Worm (Caenorhabditis elegans) whole organism, midembryonic: ENCODE results near the gene gcy-25.
A peak's percentile ranks its signal among the peaks of the same experiment; 100 is the strongest.

ENCODE experiments used
- T22C8.4 ChIP-seq: fragments of 200-800 bp; sonication (Bioruptor generic); IDR thresholded peaks from 2 replicates; pipeline ENCODE4 v1.3.6; 2022; ENCODE audit warnings: missing genetic modification characterization, missing compliant biosample characterization
- cog-1 ChIP-seq: sonication (generic microtip); optimal IDR thresholded peaks from 2 replicates; lab custom pipeline; 2016; ENCODE audit warnings: missing genetic modification characterization, missing compliant biosample characterization
- flt-1 ChIP-seq: fragments of 200-800 bp; sonication (Bioruptor generic); IDR thresholded peaks from 2 replicates; pipeline ENCODE4 v1.3.6; 2022; ENCODE audit warnings: missing genetic modification characterization, missing compliant biosample characterization
- klf-2 ChIP-seq: fragments of 200-800 bp; sonication (Bioruptor generic); conservative IDR thresholded peaks from 2 replicates; pipeline ENCODE4 v1.3.6; 2022; ENCODE audit warnings: missing genetic modification reagents, missing genetic modification characterization, missing compliant biosample characterization
- med-1 ChIP-seq: sonication (generic microtip); optimal IDR thresholded peaks from 2 replicates; lab custom pipeline; 2017; ENCODE audit warnings: missing genetic modification characterization, mild to moderate bottlenecking, missing compliant biosample characterization, antibody characterized with exemption, missing genetic modification reagents; ENCODE audit not compliant: insufficient read depth
- ref-1 ChIP-seq: fragments of 200-800 bp; sonication (Bioruptor generic); conservative IDR thresholded peaks from 2 replicates; pipeline ENCODE4 v1.3.6; 2022; ENCODE audit warnings: missing genetic modification reagents, missing genetic modification characterization, missing compliant biosample characterization
- tab-1 ChIP-seq: fragments of 200-800 bp; sonication (Bioruptor generic); IDR thresholded peaks from 2 replicates; pipeline ENCODE4 v1.3.6; 2022; ENCODE audit warnings: missing genetic modification characterization, missing compliant biosample characterization
- ztf-23 ChIP-seq: fragments of 200-800 bp; sonication (Bioruptor generic); IDR thresholded peaks from 2 replicates; pipeline ENCODE4 v1.3.6; 2022; ENCODE audit warnings: missing genetic modification reagents, missing genetic modification characterization, missing compliant biosample characterization
- ztf-29 ChIP-seq: fragments of 200-800 bp; sonication (Bioruptor generic); IDR thresholded peaks from 2 replicates; pipeline ENCODE4 v1.3.6; 2022; ENCODE audit warnings: missing genetic modification reagents, missing genetic modification characterization, missing compliant biosample characterization

Gene gcy-25

DNA sequence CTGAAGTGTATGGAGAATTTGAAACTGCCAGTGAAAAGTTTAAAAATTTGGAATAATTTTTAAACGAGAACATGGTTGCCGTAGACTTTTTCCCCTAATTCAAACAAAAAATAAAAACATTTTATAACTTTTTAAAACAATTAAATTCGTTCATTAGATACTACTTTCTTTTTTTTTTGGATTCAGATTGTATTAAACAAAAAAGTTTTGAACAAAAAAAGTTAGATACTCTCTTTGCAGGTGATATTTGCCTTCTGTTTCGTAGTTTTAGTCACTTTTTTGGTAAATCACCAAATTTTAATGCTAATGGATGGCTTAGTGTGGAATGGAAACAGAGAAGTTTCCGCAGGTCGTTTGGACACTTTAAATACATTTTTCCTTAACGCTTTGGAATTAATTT lies 2.4 kb upstream of the gcy-25 start, which contains the start of gene Y105C5B.1:
Y105C5B.1 (plus strand) TSS at position 301 of the 400 bp plus-strand sequence.
- TF ChIP-seq klf-2 (GFP tag; lab: Robert Waterston, UW): no peak
- TF ChIP-seq med-1 (GFP tag; lab: Kevin White, UChicago): no peak
- TF ChIP-seq T22C8.4 (GFP tag; lab: Robert Waterston, UW): no peak
- no peak for TF ChIP-seq flt-1 (GFP tag; lab: Robert Waterston, UW)
- no peak for TF ChIP-seq tab-1
- no peak for TF ChIP-seq ref-1 (GFP tag; lab: Robert Waterston, UW)
- TF ChIP-seq ztf-23: no peak
- no peak for TF ChIP-seq cog-1
- no peak for TF ChIP-seq ztf-29

ce11 chrIV:15878262-15878661 lies 5.5 kb downstream of the gcy-25 start:
- TF ChIP-seq cog-1: no peak
- no peak for TF ChIP-seq med-1 (GFP tag; lab: Kevin White, UChicago)
- no peak for TF ChIP-seq klf-2 (GFP tag; lab: Robert Waterston, UW)
- no peak for TF ChIP-seq tab-1
- no peak for TF ChIP-seq T22C8.4 (GFP tag; lab: Robert Waterston, UW)
- no peak for TF ChIP-seq ref-1 (GFP tag; lab: Robert Waterston, UW)
- TF ChIP-seq ztf-29: no peak
- no peak for TF ChIP-seq flt-1 (GFP tag; lab: Robert Waterston, UW)
- TF ChIP-seq ztf-23: no peak

ce11 chrIV:15880114-15880513 lies 7.4 kb downstream of the gcy-25 start:
- TF ChIP-seq ztf-29 (no peak), T22C8.4 (GFP tag; lab: Robert Waterston, UW) (no peak), ref-1 (GFP tag; lab: Robert Waterston, UW) (no peak), med-1 (GFP tag; lab: Kevin White, UChicago) (no peak), flt-1 (GFP tag; lab: Robert Waterston, UW) (no peak), klf-2 (GFP tag; lab: Robert Waterston, UW) (no peak), ztf-23 (no peak), cog-1 (no peak), tab-1 (no peak)

DNA sequence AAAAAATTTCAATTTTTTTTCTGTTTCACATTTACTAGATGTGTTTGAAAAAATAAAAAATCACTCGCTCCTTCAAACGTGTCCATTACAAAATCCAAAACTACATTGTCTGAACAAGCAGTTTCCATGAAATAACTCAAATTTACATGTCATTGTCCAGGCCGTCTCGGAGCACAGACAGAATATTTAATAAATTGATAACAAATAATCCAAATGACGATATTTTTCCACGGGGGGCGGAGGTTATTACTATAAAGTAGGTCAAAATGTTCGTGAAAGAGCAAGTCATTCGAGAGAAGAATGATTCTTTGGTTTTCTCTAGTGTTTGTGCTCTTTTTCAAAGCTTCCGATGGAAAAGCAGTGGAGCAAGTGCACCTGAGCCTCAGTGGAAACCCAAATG lies 11.2 kb downstream of the gcy-25 start, which contains the start of gene Y105C5B.3:
Y105C5B.3 (plus strand) TSS at position 301 of the 400 bp plus-strand sequence.
- TF ChIP-seq ztf-23: no peak
- TF ChIP-seq ref-1 (GFP tag; lab: Robert Waterston, UW): no peak
- no peak for TF ChIP-seq klf-2 (GFP tag; lab: Robert Waterston, UW)
- TF ChIP-seq T22C8.4 (GFP tag; lab: Robert Waterston, UW): no peak
- no peak for TF ChIP-seq tab-1
- no peak for TF ChIP-seq flt-1 (GFP tag; lab: Robert Waterston, UW)
- no peak for TF ChIP-seq med-1 (GFP tag; lab: Kevin White, UChicago)
- no peak for TF ChIP-seq cog-1

DNA sequence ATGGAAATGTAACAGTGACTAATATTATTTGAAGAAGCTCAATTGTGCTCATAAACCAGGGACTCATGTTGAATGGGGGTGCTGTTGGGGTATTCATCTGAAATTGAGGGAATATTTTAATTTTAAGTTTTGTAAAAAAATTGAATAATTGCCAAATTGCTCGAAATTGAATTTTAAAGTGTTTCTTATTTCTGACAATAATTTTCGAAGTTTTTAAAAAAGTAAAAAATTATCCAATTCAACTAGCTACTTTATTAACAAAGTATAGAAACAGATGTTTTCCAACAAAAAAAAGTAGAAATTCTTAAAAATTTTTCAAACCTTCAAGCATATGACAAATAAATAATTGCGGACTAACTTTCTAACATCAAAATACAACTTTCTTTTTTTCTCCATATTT lies 21.4 kb downstream of the gcy-25 start, which contains the start of gene srv-14:
srv-14 (minus strand) TSS at position 101 of the 400 bp plus-strand sequence.
- no peak for TF ChIP-seq tab-1
- TF ChIP-seq cog-1: no peak
- no peak for TF ChIP-seq T22C8.4 (GFP tag; lab: Robert Waterston, UW)
- TF ChIP-seq ztf-29: no peak
- no peak for TF ChIP-seq ztf-23
- no peak for TF ChIP-seq med-1 (GFP tag; lab: Kevin White, UChicago)
- TF ChIP-seq klf-2 (GFP tag; lab: Robert Waterston, UW): no peak
- no peak for TF ChIP-seq flt-1 (GFP tag; lab: Robert Waterston, UW)
- TF ChIP-seq ref-1 (GFP tag; lab: Robert Waterston, UW): no peak

DNA sequence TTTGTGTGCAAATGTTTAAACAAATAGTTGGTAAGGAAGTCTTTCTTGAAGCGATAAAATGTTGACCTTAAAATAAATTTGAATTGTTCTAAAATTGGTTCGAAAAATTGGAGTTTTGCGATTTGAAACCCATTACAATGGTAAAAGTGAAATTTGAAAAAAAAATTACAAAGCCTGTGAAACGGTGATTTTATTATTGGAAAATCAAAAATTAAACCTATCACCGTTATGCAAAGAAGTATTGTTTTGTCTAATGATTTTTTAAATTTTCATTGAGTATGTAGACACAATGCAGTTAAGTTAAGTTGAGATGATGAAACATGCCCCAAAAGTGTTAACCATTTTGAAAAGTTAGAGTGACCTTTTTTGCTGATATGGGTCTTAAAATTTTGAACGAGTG lies 22.1 kb downstream of the gcy-25 start:
- TF ChIP-seq ztf-29 (no peak), cog-1 (no peak), tab-1 (no peak), ref-1 (GFP tag; lab: Robert Waterston, UW) (no peak), med-1 (GFP tag; lab: Kevin White, UChicago) (no peak), T22C8.4 (GFP tag; lab: Robert Waterston, UW) (no peak), ztf-23 (no peak), flt-1 (GFP tag; lab: Robert Waterston, UW) (no peak), klf-2 (GFP tag; lab: Robert Waterston, UW) (no peak)

- peak; percentile 74 for TF ChIP-seq ref-1 (GFP tag; lab: Robert Waterston, UW)
- peak; percentile 71; the same call in 1 of the 2 replicates for TF ChIP-seq ztf-23
- TF ChIP-seq flt-1 (GFP tag; lab: Robert Waterston, UW): peak; percentile 98
Observed at ce11 chrIV:15895861-15896260, 23.1 kb downstream of the gcy-25 start.

DNA sequence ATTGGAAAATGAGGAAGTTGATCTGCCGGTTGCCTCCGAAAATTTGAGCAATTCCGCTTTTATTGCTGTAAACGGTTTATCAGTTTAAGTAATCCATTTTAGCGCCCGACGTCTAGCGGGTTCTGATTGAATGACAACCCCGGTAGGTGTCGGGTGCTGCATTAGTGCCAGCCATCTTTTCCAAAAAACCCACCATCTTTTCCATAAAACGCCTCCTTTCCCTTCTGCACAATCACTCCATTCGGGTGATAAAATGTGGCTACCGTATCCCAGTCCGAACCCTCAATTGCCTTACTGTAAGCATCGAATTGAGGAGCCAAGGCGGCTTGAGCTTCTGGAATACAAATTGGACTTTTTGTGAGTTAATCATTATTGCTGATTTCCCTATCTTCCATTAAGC lies 27.4 kb downstream of the gcy-25 start:
- TF ChIP-seq klf-2 (GFP tag; lab: Robert Waterston, UW) (no peak), ref-1 (GFP tag; lab: Robert Waterston, UW) (no peak), ztf-29 (no peak), ztf-23 (no peak), T22C8.4 (GFP tag; lab: Robert Waterston, UW) (no peak), flt-1 (GFP tag; lab: Robert Waterston, UW) (no peak), cog-1 (no peak), med-1 (GFP tag; lab: Kevin White, UChicago) (no peak), tab-1 (no peak)

ce11 chrIV:15901123-15901522 lies 28.4 kb downstream of the gcy-25 start, which contains the start of gene Y105C5B.5:
Y105C5B.5 (minus strand) TSS chrIV:15901225.
- no peak for TF ChIP-seq T22C8.4 (GFP tag; lab: Robert Waterston, UW)
- no peak for TF ChIP-seq ztf-29
- no peak for TF ChIP-seq cog-1
- no peak for TF ChIP-seq klf-2 (GFP tag; lab: Robert Waterston, UW)
- TF ChIP-seq ztf-23: no peak
- TF ChIP-seq tab-1: no peak
- no peak for TF ChIP-seq med-1 (GFP tag; lab: Kevin White, UChicago)
- no peak for TF ChIP-seq ref-1 (GFP tag; lab: Robert Waterston, UW)
- no peak for TF ChIP-seq flt-1 (GFP tag; lab: Robert Waterston, UW)

- TF ChIP-seq ref-1 (GFP tag; lab: Robert Waterston, UW): no peak
- no peak for TF ChIP-seq flt-1 (GFP tag; lab: Robert Waterston, UW)
- no peak for TF ChIP-seq T22C8.4 (GFP tag; lab: Robert Waterston, UW)
- no peak for TF ChIP-seq med-1 (GFP tag; lab: Kevin White, UChicago)
- no peak for TF ChIP-seq ztf-23
- no peak for TF ChIP-seq ztf-29
- TF ChIP-seq klf-2 (GFP tag; lab: Robert Waterston, UW): no peak
- TF ChIP-seq tab-1: no peak
- no peak for TF ChIP-seq cog-1
Observed at ce11 chrIV:15906059-15906632, 33.4 kb downstream of the gcy-25 start, which contains the start of gene srv-15. srv-15 (plus strand) TSS chrIV:15906582.
